Fruit fly (Drosophila melanogaster) whole organism, embryonic: ENCODE results near the gene bumpel.
A peak's percentile ranks its signal among the peaks of the same experiment; 100 is the strongest.

ENCODE experiments used
- Bteb2 ChIP-seq: fragments of 200-800 bp; sonication (Bioruptor generic); optimal IDR thresholded peaks from 2 replicates; lab custom pipeline; 2016; ENCODE audit warnings: missing biosample characterization, missing genetic modification characterization
- CG10209 ChIP-seq: fragments of 200-800 bp; sonication (Bioruptor generic); optimal IDR thresholded peaks from 3 replicates; lab custom pipeline; 2017; ENCODE audit warnings: missing biosample characterization, mild to moderate bottlenecking, missing genetic modification characterization, missing genetic modification reagents
- CG1024 ChIP-seq: fragments of 200-800 bp; sonication (Bioruptor generic); IDR thresholded peaks from 2 replicates; pipeline ENCODE4 v1.3.6; 2022; ENCODE audit warnings: missing biosample characterization, missing genetic modification characterization
- CG10431 ChIP-seq: fragments of 200-800 bp; sonication (Bioruptor generic); optimal IDR thresholded peaks from 3 replicates; lab custom pipeline; 2018; ENCODE audit warnings: missing biosample characterization, mild to moderate bottlenecking, missing genetic modification characterization
- CG10543 ChIP-seq: fragments of 200-800 bp; sonication (Bioruptor generic); optimal IDR thresholded peaks from 3 replicates; lab custom pipeline; 2017; ENCODE audit warnings: missing biosample characterization, mild to moderate bottlenecking, missing genetic modification characterization, moderate library complexity
- CG11398 ChIP-seq: fragments of 200-800 bp; sonication (Bioruptor generic); optimal IDR thresholded peaks from 2 replicates; lab custom pipeline; 2016; ENCODE audit warnings: missing biosample characterization, missing genetic modification characterization
- CG11504 ChIP-seq: fragments of 200-800 bp; sonication (Bioruptor generic); optimal IDR thresholded peaks from 3 replicates; lab custom pipeline; 2019; ENCODE audit warnings: missing biosample characterization, mild to moderate bottlenecking, missing genetic modification characterization, moderate library complexity
- CG15011 ChIP-seq: fragments of 200-800 bp; sonication (Bioruptor generic); optimal IDR thresholded peaks from 3 replicates; lab custom pipeline; 2018; ENCODE audit warnings: missing biosample characterization, mild to moderate bottlenecking, missing genetic modification characterization
- CG15696 ChIP-seq: fragments of 200-800 bp; sonication (Bioruptor generic); optimal IDR thresholded peaks from 2 replicates; lab custom pipeline; 2019; ENCODE audit warnings: missing biosample characterization, mild to moderate bottlenecking, missing genetic modification characterization, moderate library complexity
- CG16863 ChIP-seq: fragments of 200-800 bp; sonication (Bioruptor generic); optimal IDR thresholded peaks from 3 replicates; lab custom pipeline; 2016; ENCODE audit warnings: missing biosample characterization, missing genetic modification characterization
- CG17568 ChIP-seq: fragments of 200-800 bp; sonication (Bioruptor generic); optimal IDR thresholded peaks from 2 replicates; lab custom pipeline; 2018; ENCODE audit warnings: missing biosample characterization, mild to moderate bottlenecking, missing genetic modification characterization, moderate library complexity
- CG1792 ChIP-seq: fragments of 200-800 bp; sonication (Bioruptor generic); optimal IDR thresholded peaks from 2 replicates; lab custom pipeline; 2016; ENCODE audit warnings: missing biosample characterization, missing genetic modification characterization
- CG2712 ChIP-seq: fragments of 200-800 bp; optimal IDR thresholded peaks from 3 replicates; lab custom pipeline; 2019; ENCODE audit warnings: missing biosample characterization, mild to moderate bottlenecking, missing genetic modification characterization, moderate library complexity
- CG32532 ChIP-seq: fragments of 200-800 bp; sonication (Bioruptor generic); IDR thresholded peaks from 2 replicates; pipeline ENCODE4 v1.3.6; 2022; ENCODE audit warnings: missing biosample characterization, missing genetic modification characterization
- CG4424 ChIP-seq: fragments of 200-800 bp; sonication (Bioruptor generic); optimal IDR thresholded peaks from 3 replicates; lab custom pipeline; 2016; ENCODE audit warnings: missing biosample characterization, missing genetic modification characterization
- CG4820 ChIP-seq: fragments of 200-800 bp; sonication (Bioruptor generic); optimal IDR thresholded peaks from 3 replicates; lab custom pipeline; 2016; ENCODE audit warnings: missing biosample characterization, missing genetic modification characterization
- CG6272 ChIP-seq: fragments of 200-800 bp; sonication (Bioruptor generic); IDR thresholded peaks from 2 replicates; pipeline ENCODE4 v1.3.6; 2022; ENCODE audit warnings: missing biosample characterization, missing genetic modification characterization
- CG6654 ChIP-seq: fragments of 200-800 bp; sonication (Bioruptor generic); optimal IDR thresholded peaks from 2 replicates; lab custom pipeline; 2017; ENCODE audit warnings: missing biosample characterization, mild to moderate bottlenecking, missing genetic modification characterization
- CG6813 ChIP-seq: fragments of 200-800 bp; sonication (Bioruptor generic); optimal IDR thresholded peaks from 2 replicates; lab custom pipeline; 2017; ENCODE audit warnings: missing biosample characterization, missing genetic modification characterization, mild to moderate bottlenecking, moderate library complexity, missing genetic modification reagents
- CG7357 ChIP-seq: fragments of 200-800 bp; sonication (Bioruptor generic); IDR thresholded peaks from 3 replicates; pipeline ENCODE4 v1.3.6; 2022; ENCODE audit warnings: missing biosample characterization, missing genetic modification characterization
- CG7745 ChIP-seq: fragments of 200-800 bp; sonication (Bioruptor generic); optimal IDR thresholded peaks from 2 replicates; lab custom pipeline; 2018; ENCODE audit warnings: missing biosample characterization, mild to moderate bottlenecking, missing genetic modification characterization, moderate library complexity
- CG8944 ChIP-seq: fragments of 200-800 bp; sonication (Bioruptor generic); optimal IDR thresholded peaks from 3 replicates; lab custom pipeline; 2016; ENCODE audit warnings: missing biosample characterization, missing genetic modification characterization
- CoRest ChIP-seq: fragments of 200-800 bp; sonication (Bioruptor generic); optimal IDR thresholded peaks from 3 replicates; lab custom pipeline; 2018; ENCODE audit warnings: missing biosample characterization, mild to moderate bottlenecking, missing genetic modification characterization, moderate library complexity
- Dad ChIP-seq: fragments of 200-800 bp; sonication (Bioruptor generic); optimal IDR thresholded peaks from 3 replicates; lab custom pipeline; 2016; ENCODE audit warnings: missing biosample characterization, missing genetic modification characterization
- E2f1 ChIP-seq: fragments of 200-800 bp; sonication (Bioruptor generic); IDR thresholded peaks from 2 replicates; pipeline ENCODE4 v1.3.6; 2022; ENCODE audit warnings: missing biosample characterization, missing genetic modification characterization
- Ets65A ChIP-seq: fragments of 200-800 bp; sonication (Bioruptor generic); peaks from one replicate; lab custom pipeline; 2016; ENCODE audit warnings: missing biosample characterization, missing genetic modification characterization
- Gug ChIP-seq: fragments of 200-800 bp; sonication (Bioruptor generic); IDR thresholded peaks from 4 replicates; pipeline ENCODE4 v1.3.6; 2022; ENCODE audit warnings: missing biosample characterization, missing genetic modification characterization
- H2.0 ChIP-seq: fragments of 200-800 bp; sonication (Bioruptor generic); IDR thresholded peaks from 2 replicates; pipeline ENCODE4 v1.3.6; 2022; ENCODE audit warnings: missing biosample characterization, missing genetic modification characterization
- Hand ChIP-seq: fragments of 200-800 bp; sonication (Bioruptor generic); optimal IDR thresholded peaks from 2 replicates; lab custom pipeline; 2017; ENCODE audit warnings: mild to moderate bottlenecking, missing biosample characterization, missing genetic modification reagents, missing genetic modification characterization
- HmgZ ChIP-seq: fragments of 200-800 bp; sonication (Bioruptor generic); optimal IDR thresholded peaks from 2 replicates; lab custom pipeline; 2018; ENCODE audit warnings: missing biosample characterization, mild to moderate bottlenecking, missing genetic modification characterization
- Hsf ChIP-seq: fragments of 200-800 bp; sonication (Bioruptor generic); optimal IDR thresholded peaks from 3 replicates; lab custom pipeline; 2016; ENCODE audit warnings: missing biosample characterization, missing genetic modification characterization
- Myb ChIP-seq: fragments of 200-800 bp; sonication (Bioruptor generic); optimal IDR thresholded peaks from 2 replicates; lab custom pipeline; 2016; ENCODE audit warnings: missing biosample characterization, missing genetic modification characterization
- Nf-YC ChIP-seq: fragments of 200-800 bp; optimal IDR thresholded peaks from 3 replicates; lab custom pipeline; 2019; ENCODE audit warnings: missing biosample characterization, mild to moderate bottlenecking, missing genetic modification characterization, moderate library complexity
- Oaz ChIP-seq: fragments of 200-800 bp; sonication (Bioruptor generic); IDR thresholded peaks from 2 replicates; pipeline ENCODE4 v1.3.6; 2022; ENCODE audit warnings: missing biosample characterization, missing genetic modification characterization
- Scr ChIP-seq: fragments of 200-800 bp; sonication (Bioruptor generic); IDR thresholded peaks from 2 replicates; pipeline ENCODE4 v1.3.6; 2022; ENCODE audit warnings: missing biosample characterization, missing genetic modification characterization; ENCODE audit not compliant: partially characterized antibody
- ash1 ChIP-seq: fragments of 200-800 bp; sonication (Bioruptor generic); optimal IDR thresholded peaks from 2 replicates; lab custom pipeline; 2018; ENCODE audit warnings: missing biosample characterization, mild to moderate bottlenecking, missing genetic modification characterization
- ato ChIP-seq: fragments of 200-800 bp; sonication (Bioruptor generic); IDR thresholded peaks from 2 replicates; pipeline ENCODE4 v1.3.6; 2022; ENCODE audit warnings: missing biosample characterization, missing genetic modification characterization; ENCODE audit not compliant: partially characterized antibody
- br ChIP-seq: fragments of >200 bp; optimal IDR thresholded peaks from 2 replicates; lab custom pipeline; 2017
- chinmo ChIP-seq: fragments of 200-800 bp; sonication (Bioruptor generic); IDR thresholded peaks from 4 replicates; pipeline ENCODE4 v1.3.6; 2022; ENCODE audit warnings: missing biosample characterization, missing genetic modification characterization; ENCODE audit not compliant: partially characterized antibody
- eyg ChIP-seq: fragments of 200-800 bp; sonication (Bioruptor generic); optimal IDR thresholded peaks from 3 replicates; lab custom pipeline; 2016; ENCODE audit warnings: missing biosample characterization, missing genetic modification characterization
- fd3F ChIP-seq: fragments of 200-800 bp; sonication (Bioruptor generic); optimal IDR thresholded peaks from 2 replicates; lab custom pipeline; 2018; ENCODE audit warnings: missing biosample characterization, mild to moderate bottlenecking, missing genetic modification characterization, moderate library complexity
- nau ChIP-seq: fragments of 200-800 bp; sonication (Bioruptor generic); optimal IDR thresholded peaks from 3 replicates; lab custom pipeline; 2017; ENCODE audit warnings: missing biosample characterization, mild to moderate bottlenecking, missing genetic modification characterization, missing genetic modification reagents
- sd ChIP-seq: fragments of 200-800 bp; sonication (Bioruptor generic); optimal IDR thresholded peaks from 3 replicates; lab custom pipeline; 2018; ENCODE audit warnings: missing biosample characterization, mild to moderate bottlenecking, missing genetic modification characterization, moderate library complexity
- sens-2 ChIP-seq: fragments of 200-800 bp; sonication (Bioruptor generic); IDR thresholded peaks from 2 replicates; pipeline ENCODE4 v1.3.6; 2022; ENCODE audit warnings: missing biosample characterization, missing genetic modification characterization
- sim ChIP-seq: fragments of 200-800 bp; sonication (Bioruptor generic); IDR thresholded peaks from 2 replicates; pipeline ENCODE4 v1.3.6; 2022; ENCODE audit warnings: missing biosample characterization, missing genetic modification characterization
- sug ChIP-seq: fragments of 200-800 bp; optimal IDR thresholded peaks from 2 replicates; lab custom pipeline; 2019; ENCODE audit warnings: missing biosample characterization, mild to moderate bottlenecking, missing genetic modification characterization, moderate library complexity
- ttk ChIP-seq: fragments of 200-800 bp; sonication (Bioruptor generic); IDR thresholded peaks from 2 replicates; pipeline ENCODE4 v2.1.2; 2022; ENCODE audit warnings: missing biosample characterization, missing genetic modification characterization
- twi ChIP-seq: fragments of 200-800 bp; optimal IDR thresholded peaks from 2 replicates; lab custom pipeline; 2019; ENCODE audit warnings: missing biosample characterization, mild to moderate bottlenecking, missing genetic modification characterization, moderate library complexity
- wek ChIP-seq: fragments of 200-800 bp; sonication (Bioruptor generic); optimal IDR thresholded peaks from 3 replicates; lab custom pipeline; 2018; ENCODE audit warnings: missing biosample characterization, mild to moderate bottlenecking, missing genetic modification characterization, moderate library complexity

bumpel gene

dm6 chr3R:11458022-11458850 is 39.8 kb upstream of the bumpel start (continued):
- TF ChIP-seq Nf-YC (tag; lab: Kevin White, UChicago) (no peak), twi (tag; lab: Kevin White, UChicago) (no peak), E2f1 (GFP tag; lab: Robert Waterston, UW) (peak; percentile 77), CoRest (tag; lab: Kevin White, UChicago) (peak; percentile 73), CG16863 (GFP tag; lab: Kevin White, UChicago) (peak; percentile 61), Hand (GFP tag; lab: Kevin White, UChicago) (no peak), CG4820 (peak; percentile 51), ash1 (GFP tag; lab: Kevin White, UChicago) (no peak), CG11504 (peak; percentile 73), CG7357 (GFP tag; lab: Robert Waterston, UW) (peak; percentile 63), CG7745 (tag; lab: Kevin White, UChicago) (no peak), CG10543 (GFP tag; lab: Kevin White, UChicago) (no peak), CG15696 (tag; lab: Kevin White, UChicago) (peak; percentile 5), sim (no peak), br (lab: Kevin White, UChicago) (no peak), sens-2 (GFP tag; lab: Robert Waterston, UW) (0 out of 2 replicates have a peak, but pooled peaks have one; percentile 38), CG6813 (peak; percentile 63), Dad (GFP tag; lab: Kevin White, UChicago) (no peak), CG10209 (peak; percentile 64), Gug (GFP tag; lab: Robert Waterston, UW) (peak; percentile 79), fd3F (GFP tag; lab: Kevin White, UChicago) (peak; percentile 62), wek (no peak), Scr (GFP tag; lab: Robert Waterston, UW) (no peak), nau (GFP tag; lab: Kevin White, UChicago) (peak; percentile 1), sd (tag; lab: Kevin White, UChicago) (peak; percentile 88), CG10431 (GFP tag; lab: Kevin White, UChicago) (no peak), H2.0 (GFP tag; lab: Robert Waterston, UW) (peak; percentile 73), ato (no peak), CG6654 (GFP tag; lab: Kevin White, UChicago) (no peak), Oaz (GFP tag; lab: Robert Waterston, UW) (peak; percentile 47; the same call in 1 of the 2 replicates), CG6272 (GFP tag; lab: Robert Waterston, UW) (peak; percentile 63), CG17568 (GFP tag; lab: Kevin White, UChicago) (no peak), CG4424 (GFP tag; lab: Kevin White, UChicago) (peak; percentile 57), CG1792 (GFP tag; lab: Kevin White, UChicago) (peak; percentile 33), HmgZ (peak; percentile 49), Hsf (GFP tag; lab: Kevin White, UChicago) (peak; percentile 44), sug (peak; percentile 50), CG1024 (GFP tag; lab: Robert Waterston, UW) (no peak), Ets65A (GFP tag; lab: Kevin White, UChicago) (peak; percentile 88), CG2712 (tag; lab: Kevin White, UChicago) (peak; percentile 58), CG32532 (GFP tag; lab: Robert Waterston, UW) (peak; percentile 88), CG15011 (GFP tag; lab: Kevin White, UChicago) (peak; percentile 40), eyg (peak; percentile 77), chinmo (GFP tag; lab: Robert Waterston, UW) (peak; percentile 43; the same call in 2 of the 4 replicates), Bteb2 (GFP tag; lab: Kevin White, UChicago) (peak; percentile 28), ttk (GFP tag; lab: Robert Waterston, UW) (peak; percentile 64; the same call in 1 of the 2 replicates), CG11398 (no peak), CG8944 (peak; percentile 45), Myb (GFP tag; lab: Kevin White, UChicago) (peak; percentile 46)
